Worm (Caenorhabditis elegans) whole organism, L2 larva: ENCODE results near the gene C03B1.7.

ENCODE experiments used
- C34F6.9 ChIP-seq: fragments of 150-350 bp; optimal IDR thresholded peaks from 2 replicates; lab custom pipeline; 2014; ENCODE audit warnings: missing biosample characterization, missing genetic modification characterization
- F13H6.1 ChIP-seq: sonication (generic microtip); optimal IDR thresholded peaks from 2 replicates; lab custom pipeline; 2016; ENCODE audit warnings: missing genetic modification characterization, missing compliant biosample characterization
- R02D3.7 ChIP-seq: fragments of 150-350 bp; optimal IDR thresholded peaks from 2 replicates; lab custom pipeline; 2014; ENCODE audit warnings: missing biosample characterization, missing genetic modification characterization
- Y55F3AM.14 ChIP-seq: fragments of 200-800 bp; sonication (Bioruptor generic); optimal IDR thresholded peaks from 2 replicates; lab custom pipeline; 2018; ENCODE audit warnings: mild to moderate bottlenecking, missing genetic modification characterization, missing compliant biosample characterization
- ZK546.5 ChIP-seq: sonication (generic microtip); optimal IDR thresholded peaks from 2 replicates; lab custom pipeline; 2017; ENCODE audit warnings: missing biosample characterization, missing genetic modification characterization
- alr-1 ChIP-seq: fragments of 150-350 bp; optimal IDR thresholded peaks from 2 replicates; lab custom pipeline; 2014; ENCODE audit warnings: missing biosample characterization, missing genetic modification characterization
- aly-2 ChIP-seq: fragments of 150-350 bp; optimal IDR thresholded peaks from 2 replicates; lab custom pipeline; 2014; ENCODE audit warnings: missing biosample characterization, missing genetic modification characterization
- ama-1 ChIP-seq: fragments of 150-350 bp; optimal IDR thresholded peaks from 2 replicates; lab custom pipeline; 2018; ENCODE audit warnings: inconsistent platforms
- blmp-1 ChIP-seq: sonication (generic microtip); optimal IDR thresholded peaks from 2 replicates; lab custom pipeline; 2017; ENCODE audit warnings: missing genetic modification characterization, mild to moderate bottlenecking, missing compliant biosample characterization, antibody characterized with exemption, moderate library complexity; ENCODE audit not compliant: insufficient read depth
- ceh-16 ChIP-seq: fragments of 150-350 bp; optimal IDR thresholded peaks from 2 replicates; lab custom pipeline; 2014; ENCODE audit warnings: missing biosample characterization, missing genetic modification characterization
- ceh-82 ChIP-seq: fragments of 150-350 bp; optimal IDR thresholded peaks from 2 replicates; lab custom pipeline; 2014; ENCODE audit warnings: missing biosample characterization, missing genetic modification characterization
- crh-2 ChIP-seq: sonication (generic microtip); optimal IDR thresholded peaks from 2 replicates; lab custom pipeline; 2017; ENCODE audit warnings: missing biosample characterization, missing genetic modification characterization
- dmd-4 ChIP-seq: sonication (generic microtip); optimal IDR thresholded peaks from 2 replicates; lab custom pipeline; 2017; ENCODE audit warnings: missing biosample characterization, missing genetic modification characterization
- egl-27 ChIP-seq: sonication (generic microtip); optimal IDR thresholded peaks from 3 replicates; lab custom pipeline; 2017; ENCODE audit warnings: missing biosample characterization, missing genetic modification reagents, missing genetic modification characterization
- elt-1 ChIP-seq: fragments of 150-350 bp; optimal IDR thresholded peaks from 2 replicates; lab custom pipeline; 2014; ENCODE audit warnings: missing biosample characterization, missing genetic modification characterization
- elt-3 ChIP-seq: sonication (generic microtip); optimal IDR thresholded peaks from 2 replicates; lab custom pipeline; 2017; ENCODE audit warnings: missing biosample characterization, missing genetic modification characterization
- fos-1 ChIP-seq: fragments of 150-350 bp; optimal IDR thresholded peaks from 2 replicates; lab custom pipeline; 2014; ENCODE audit warnings: missing biosample characterization, missing genetic modification characterization
- gmeb-1 ChIP-seq: fragments of 150-350 bp; optimal IDR thresholded peaks from 2 replicates; lab custom pipeline; 2014; ENCODE audit warnings: missing biosample characterization, missing genetic modification characterization
- lin-11 ChIP-seq: fragments of 150-350 bp; sonication (generic microtip); optimal IDR thresholded peaks from 2 replicates; lab custom pipeline; 2014; ENCODE audit warnings: missing biosample characterization, missing genetic modification characterization, inconsistent platforms, mixed read lengths
- lin-13 ChIP-seq: fragments of 150-350 bp; optimal IDR thresholded peaks from 2 replicates; lab custom pipeline; 2014; ENCODE audit warnings: missing biosample characterization, missing genetic modification reagents, missing genetic modification characterization
- lin-39 ChIP-seq: fragments of 150-350 bp; optimal IDR thresholded peaks from 2 replicates; lab custom pipeline; 2014; ENCODE audit warnings: missing biosample characterization, missing genetic modification reagents, missing genetic modification characterization
- lsy-2 ChIP-seq, 2 experiments: fragments of 150-350 bp in 1 of 2; sonication (generic microtip) in 1 of 2; optimal IDR thresholded peaks; 2 replicates each; lab custom pipeline; 2014 to 2017; ENCODE audit warnings: missing biosample characterization in 2 of 2, missing genetic modification characterization in 2 of 2
- mab-5 ChIP-seq: fragments of 150-350 bp; optimal IDR thresholded peaks from 2 replicates; lab custom pipeline; 2014; ENCODE audit warnings: missing biosample characterization, missing genetic modification characterization
- mbf-1 ChIP-seq: sonication (generic microtip); optimal IDR thresholded peaks from 2 replicates; lab custom pipeline; 2017; ENCODE audit warnings: missing biosample characterization, missing genetic modification characterization
- mdl-1 ChIP-seq, 2 experiments: fragments of 150-350 bp in 1 of 2; sonication (generic microtip) in 1 of 2; optimal IDR thresholded peaks; 2 replicates each; lab custom pipeline; 2017; ENCODE audit warnings: missing biosample characterization in 2 of 2, missing genetic modification characterization in 2 of 2
- nhr-10 ChIP-seq: sonication (generic microtip); optimal IDR thresholded peaks from 2 replicates; lab custom pipeline; 2017; ENCODE audit warnings: missing biosample characterization, missing genetic modification characterization
- nhr-11 ChIP-seq: fragments of 150-350 bp; optimal IDR thresholded peaks from 2 replicates; lab custom pipeline; 2014; ENCODE audit warnings: missing biosample characterization, missing genetic modification characterization
- nhr-12 ChIP-seq: fragments of 150-350 bp; optimal IDR thresholded peaks from 2 replicates; lab custom pipeline; 2014; ENCODE audit warnings: missing biosample characterization, missing genetic modification characterization
- nhr-129 ChIP-seq: fragments of 150-350 bp; optimal IDR thresholded peaks from 2 replicates; lab custom pipeline; 2014; ENCODE audit warnings: missing biosample characterization, missing genetic modification characterization
- nhr-21 ChIP-seq: fragments of 150-350 bp; optimal IDR thresholded peaks from 2 replicates; lab custom pipeline; 2014; ENCODE audit warnings: missing biosample characterization, missing genetic modification characterization
- nhr-23 ChIP-seq: fragments of 150-350 bp; optimal IDR thresholded peaks from 2 replicates; lab custom pipeline; 2014; ENCODE audit warnings: missing biosample characterization, missing genetic modification reagents, missing genetic modification characterization
- nhr-237 ChIP-seq: fragments of 150-350 bp; optimal IDR thresholded peaks from 2 replicates; lab custom pipeline; 2014; ENCODE audit warnings: missing biosample characterization, missing genetic modification characterization
- nhr-25 ChIP-seq: fragments of 150-350 bp; sonication (generic microtip); optimal IDR thresholded peaks from 3 replicates; lab custom pipeline; 2014; ENCODE audit warnings: missing biosample characterization, missing genetic modification characterization
- nhr-6 ChIP-seq: fragments of 150-350 bp; optimal IDR thresholded peaks from 2 replicates; lab custom pipeline; 2014; ENCODE audit warnings: missing biosample characterization, missing genetic modification characterization
- nhr-77 ChIP-seq: fragments of 150-350 bp; optimal IDR thresholded peaks from 2 replicates; lab custom pipeline; 2014; ENCODE audit warnings: missing biosample characterization, missing genetic modification characterization
- peb-1 ChIP-seq: fragments of 150-350 bp; optimal IDR thresholded peaks from 2 replicates; lab custom pipeline; 2014; ENCODE audit warnings: missing biosample characterization, missing genetic modification characterization
- sem-4 ChIP-seq: fragments of 150-350 bp; optimal IDR thresholded peaks from 2 replicates; lab custom pipeline; 2014; ENCODE audit warnings: missing biosample characterization, missing genetic modification reagents, missing genetic modification characterization
- skn-1 ChIP-seq: sonication (generic microtip); optimal IDR thresholded peaks from 2 replicates; lab custom pipeline; 2017; ENCODE audit warnings: missing biosample characterization, missing genetic modification characterization
- sma-3 ChIP-seq: sonication (generic microtip); optimal IDR thresholded peaks from 2 replicates; lab custom pipeline; 2016; ENCODE audit warnings: missing genetic modification reagents, missing genetic modification characterization, missing compliant biosample characterization
- sma-9 ChIP-seq, 2 experiments: fragments of 150-350 bp in 1 of 2; sonication (generic microtip) in 1 of 2; optimal IDR thresholded peaks; 2 replicates each; lab custom pipeline; 2014 to 2016; ENCODE audit warnings: missing genetic modification characterization in 2 of 2, mild to moderate bottlenecking in 1 of 2, missing biosample characterization in 1 of 2, missing compliant biosample characterization in 1 of 2, missing genetic modification reagents in 1 of 2, moderate library complexity in 1 of 2
- snpc-4 ChIP-seq: fragments of 150-350 bp; optimal IDR thresholded peaks from 2 replicates; lab custom pipeline; 2014; ENCODE audit warnings: missing biosample characterization, missing genetic modification characterization
- unc-39 ChIP-seq: fragments of 150-350 bp; optimal IDR thresholded peaks from 2 replicates; lab custom pipeline; 2014; ENCODE audit warnings: missing biosample characterization, missing genetic modification characterization
- unc-55 ChIP-seq: fragments of 150-350 bp; sonication (generic microtip); optimal IDR thresholded peaks from 3 replicates; lab custom pipeline; 2014; ENCODE audit warnings: missing biosample characterization, missing genetic modification reagents, missing genetic modification characterization
- unc-62 ChIP-seq: fragments of 150-350 bp; optimal IDR thresholded peaks from 2 replicates; lab custom pipeline; 2014; ENCODE audit warnings: missing biosample characterization, missing genetic modification reagents, missing genetic modification characterization
- zag-1 ChIP-seq: fragments of 150-350 bp; optimal IDR thresholded peaks from 2 replicates; lab custom pipeline; 2014; ENCODE audit warnings: missing biosample characterization, missing genetic modification characterization
- ztf-1 ChIP-seq: fragments of 200-800 bp; sonication (Bioruptor generic); conservative IDR thresholded peaks from 2 replicates; pipeline ENCODE4 v1.3.6; 2022; ENCODE audit warnings: missing genetic modification characterization, missing compliant biosample characterization
- ztf-11 ChIP-seq: sonication (generic microtip); optimal IDR thresholded peaks from 2 replicates; lab custom pipeline; 2017; ENCODE audit warnings: missing biosample characterization, missing genetic modification characterization
- ztf-4 ChIP-seq: fragments of 150-350 bp; optimal IDR thresholded peaks from 2 replicates; lab custom pipeline; 2014; ENCODE audit warnings: missing biosample characterization, missing genetic modification characterization

The C03B1.7 gene

ce11 chrX:6320887-6321286 lies 20.7 kb upstream of the C03B1.7 start:
- no peak for TF ChIP-seq elt-3 (tag; lab: Kevin White, UChicago)
- no peak for TF ChIP-seq nhr-77
- TF ChIP-seq ztf-4 (tag; lab: Kevin White, UChicago): no peak
- TF ChIP-seq lsy-2 (tag; optimal IDR thresholded peaks at IDR 0.05; lab: Kevin White, UChicago): no peak
- TF ChIP-seq crh-2 (tag; lab: Kevin White, UChicago): peak; percentile 25
- TF ChIP-seq C34F6.9 (tag; lab: Kevin White, UChicago): no peak
- no peak for TF ChIP-seq nhr-6 (tag; lab: Kevin White, UChicago)
- no peak for TF ChIP-seq dmd-4 (tag; lab: Kevin White, UChicago)
- no peak for TF ChIP-seq ztf-1 (GFP tag; lab: Robert Waterston, UW)
- TF ChIP-seq nhr-12 (tag; lab: Kevin White, UChicago): no peak
- peak; percentile 58 for TF ChIP-seq egl-27
- TF ChIP-seq nhr-11: no peak
- TF ChIP-seq lin-11 (tag; lab: Kevin White, UChicago): no peak
- no peak for TF ChIP-seq ama-1 (lab: Kevin White, UChicago)
- TF ChIP-seq unc-62 (GFP tag; lab: Kevin White, UChicago): no peak
- no peak for TF ChIP-seq skn-1 (tag; lab: Kevin White, UChicago)
- no peak for TF ChIP-seq R02D3.7 (tag; lab: Kevin White, UChicago)
- TF ChIP-seq Y55F3AM.14: no peak
- TF ChIP-seq nhr-10: no peak
- no peak for TF ChIP-seq nhr-129 (tag; lab: Kevin White, UChicago)
- peak; percentile 9 for TF ChIP-seq sma-9 (GFP tag; optimal IDR thresholded peaks at IDR 0.05; lab: Kevin White, UChicago)
- no peak for TF ChIP-seq sma-9 (tag; optimal IDR thresholded peaks at IDR 0.05; lab: Kevin White, UChicago)
- TF ChIP-seq snpc-4 (tag; lab: Kevin White, UChicago): no peak
- TF ChIP-seq nhr-237 (tag; lab: Kevin White, UChicago): no peak
- no peak for TF ChIP-seq alr-1
- TF ChIP-seq peb-1 (tag; lab: Kevin White, UChicago): no peak
- no peak for TF ChIP-seq ZK546.5 (tag; lab: Kevin White, UChicago)
- TF ChIP-seq sem-4 (tag; lab: Kevin White, UChicago): no peak
- TF ChIP-seq mab-5: no peak
- TF ChIP-seq sma-3 (GFP tag; lab: Kevin White, UChicago): peak; percentile 18
- TF ChIP-seq zag-1: no peak
- no peak for TF ChIP-seq aly-2 (tag; lab: Kevin White, UChicago)
- TF ChIP-seq gmeb-1 (tag; lab: Kevin White, UChicago): no peak
- no peak for TF ChIP-seq lin-39 (tag; lab: Kevin White, UChicago)
- peak; percentile 41 for TF ChIP-seq ceh-16 (tag; lab: Kevin White, UChicago)
- TF ChIP-seq nhr-23 (tag; lab: Kevin White, UChicago): no peak
- TF ChIP-seq nhr-21: peak; percentile 13
- peak; percentile 22 for TF ChIP-seq fos-1 (tag; lab: Kevin White, UChicago)
- no peak for TF ChIP-seq lin-13 (GFP tag; lab: Kevin White, UChicago)
- no peak for TF ChIP-seq ceh-82 (tag; lab: Kevin White, UChicago)
- TF ChIP-seq ztf-11 (tag; lab: Kevin White, UChicago): no peak
- no peak for TF ChIP-seq unc-55 (GFP tag; lab: Kevin White, UChicago)
- no peak for TF ChIP-seq unc-39 (tag; lab: Kevin White, UChicago)
- TF ChIP-seq mbf-1 (tag; lab: Kevin White, UChicago): no peak
- peak; percentile 81 for TF ChIP-seq nhr-25
- TF ChIP-seq mdl-1 (tag; optimal IDR thresholded peaks at IDR 0.05; lab: Kevin White, UChicago): no peak
- TF ChIP-seq blmp-1 (tag; lab: Kevin White, UChicago): peak; percentile 69
- TF ChIP-seq elt-1 (tag; lab: Kevin White, UChicago): no peak
- TF ChIP-seq F13H6.1 (tag; lab: Kevin White, UChicago): no peak
